Fruit fly (Drosophila melanogaster) whole organism, embryonic: ENCODE data around the gene CG16790.

Source experiments
- Aef1 ChIP-seq: fragments of 200-800 bp; sonication (Bioruptor generic); IDR thresholded peaks from 3 replicates; pipeline ENCODE4 v1.3.6; 2022; ENCODE audit warnings: missing biosample characterization, missing genetic modification characterization
- Atf3 ChIP-seq: fragments of 200-800 bp; sonication (Bioruptor generic); optimal IDR thresholded peaks from 3 replicates; lab custom pipeline; 2016; ENCODE audit warnings: missing biosample characterization, missing genetic modification characterization
- Blimp-1 ChIP-seq: fragments of 200-800 bp; sonication (Bioruptor generic); optimal IDR thresholded peaks from 3 replicates; lab custom pipeline; 2018; ENCODE audit warnings: missing biosample characterization, missing genetic modification characterization, mild to moderate bottlenecking, moderate library complexity, missing genetic modification reagents
- CG11398 ChIP-seq: fragments of 200-800 bp; sonication (Bioruptor generic); optimal IDR thresholded peaks from 2 replicates; lab custom pipeline; 2016; ENCODE audit warnings: missing biosample characterization, missing genetic modification characterization
- CG11696 ChIP-seq: fragments of 200-800 bp; sonication (Bioruptor generic); IDR thresholded peaks from 2 replicates; pipeline ENCODE4 v1.3.6; 2022; ENCODE audit warnings: missing biosample characterization, missing genetic modification characterization
- CG12219 ChIP-seq: fragments of 200-800 bp; sonication (Bioruptor generic); optimal IDR thresholded peaks from 3 replicates; lab custom pipeline; 2018; ENCODE audit warnings: missing biosample characterization, mild to moderate bottlenecking, missing genetic modification characterization
- CG12299 ChIP-seq: fragments of 200-800 bp; sonication (Bioruptor generic); optimal IDR thresholded peaks from 2 replicates; lab custom pipeline; 2018; ENCODE audit warnings: missing biosample characterization, mild to moderate bottlenecking, missing genetic modification characterization
- CG12391 ChIP-seq: fragments of 200-800 bp; sonication (Bioruptor generic); optimal IDR thresholded peaks from 3 replicates; lab custom pipeline; 2018; ENCODE audit warnings: missing biosample characterization, mild to moderate bottlenecking, missing genetic modification characterization, moderate library complexity
- CG12744 ChIP-seq: fragments of 200-800 bp; sonication (Bioruptor generic); optimal IDR thresholded peaks from 2 replicates; lab custom pipeline; 2016; ENCODE audit warnings: missing biosample characterization, missing genetic modification characterization
- CG13424 ChIP-seq: fragments of 200-800 bp; sonication (Bioruptor generic); optimal IDR thresholded peaks from 2 replicates; lab custom pipeline; 2019; ENCODE audit warnings: missing biosample characterization, mild to moderate bottlenecking, missing genetic modification characterization, moderate library complexity
- CG1529 ChIP-seq: fragments of 200-800 bp; sonication (Bioruptor generic); optimal IDR thresholded peaks from 3 replicates; lab custom pipeline; 2018; ENCODE audit warnings: missing biosample characterization, missing genetic modification characterization
- CG15601 ChIP-seq: fragments of 200-800 bp; sonication (Bioruptor generic); optimal IDR thresholded peaks from 3 replicates; lab custom pipeline; 2019; ENCODE audit warnings: missing biosample characterization, mild to moderate bottlenecking, missing genetic modification characterization, moderate library complexity
- CG1602 ChIP-seq: fragments of 200-800 bp; sonication (Bioruptor generic); optimal IDR thresholded peaks from 3 replicates; lab custom pipeline; 2016; ENCODE audit warnings: missing biosample characterization, missing genetic modification characterization
- CG18619 ChIP-seq: fragments of 200-800 bp; sonication (Bioruptor generic); optimal IDR thresholded peaks from 3 replicates; lab custom pipeline; 2017; ENCODE audit warnings: missing biosample characterization, mild to moderate bottlenecking, missing genetic modification characterization
- CG2120 ChIP-seq: fragments of 200-800 bp; sonication (Bioruptor generic); optimal IDR thresholded peaks from 3 replicates; lab custom pipeline; 2016; ENCODE audit warnings: missing biosample characterization, missing genetic modification characterization
- CG2129 ChIP-seq: fragments of 200-800 bp; sonication (Bioruptor generic); IDR thresholded peaks from 2 replicates; pipeline ENCODE4 v1.3.6; 2022; ENCODE audit warnings: missing biosample characterization, missing genetic modification characterization; ENCODE audit not compliant: partially characterized antibody
- CG2678 ChIP-seq: fragments of 200-800 bp; sonication (Bioruptor generic); optimal IDR thresholded peaks from 3 replicates; lab custom pipeline; 2019; ENCODE audit warnings: missing biosample characterization, mild to moderate bottlenecking, missing genetic modification characterization, moderate library complexity
- CG4328 ChIP-seq: fragments of 200-800 bp; sonication (Bioruptor generic); optimal IDR thresholded peaks from 3 replicates; lab custom pipeline; 2017; ENCODE audit warnings: missing biosample characterization, missing genetic modification reagents, missing genetic modification characterization
- CG4404 ChIP-seq: fragments of 200-800 bp; sonication (Bioruptor generic); IDR thresholded peaks from 2 replicates; pipeline ENCODE4 v1.3.6; 2022; ENCODE audit warnings: missing biosample characterization, missing genetic modification characterization
- CG6175 ChIP-seq: fragments of 200-800 bp; sonication (Bioruptor generic); IDR thresholded peaks from 3 replicates; pipeline ENCODE4 v1.3.6; 2022; ENCODE audit warnings: missing biosample characterization, missing genetic modification characterization
- CG6813 ChIP-seq: fragments of 200-800 bp; sonication (Bioruptor generic); optimal IDR thresholded peaks from 2 replicates; lab custom pipeline; 2017; ENCODE audit warnings: missing biosample characterization, missing genetic modification characterization, mild to moderate bottlenecking, moderate library complexity, missing genetic modification reagents
- CG8359 ChIP-seq: fragments of 200-800 bp; sonication (Bioruptor generic); optimal IDR thresholded peaks from 2 replicates; lab custom pipeline; 2017; ENCODE audit warnings: missing biosample characterization, mild to moderate bottlenecking, missing genetic modification characterization, borderline replicate concordance
- Dad ChIP-seq: fragments of 200-800 bp; sonication (Bioruptor generic); optimal IDR thresholded peaks from 3 replicates; lab custom pipeline; 2016; ENCODE audit warnings: missing biosample characterization, missing genetic modification characterization
- Fer2 ChIP-seq: fragments of 200-800 bp; sonication (Bioruptor generic); optimal IDR thresholded peaks from 2 replicates; lab custom pipeline; 2018; ENCODE audit warnings: missing biosample characterization, mild to moderate bottlenecking, missing genetic modification characterization, moderate library complexity
- Lpt ChIP-seq: fragments of >200 bp; optimal IDR thresholded peaks from 2 replicates; lab custom pipeline; 2018; ENCODE audit warnings: missing biosample characterization, missing genetic modification characterization
- Meics ChIP-seq: fragments of 200-800 bp; sonication (Bioruptor generic); optimal IDR thresholded peaks from 2 replicates; lab custom pipeline; 2017; ENCODE audit warnings: missing biosample characterization, mild to moderate bottlenecking, missing genetic modification characterization
- NC2α ChIP-seq: fragments of 200-800 bp; sonication (Bioruptor generic); optimal IDR thresholded peaks from 2 replicates; lab custom pipeline; 2016; ENCODE audit warnings: missing biosample characterization, missing genetic modification characterization
- Oli ChIP-seq: fragments of 200-800 bp; sonication (Bioruptor generic); optimal IDR thresholded peaks from 2 replicates; lab custom pipeline; 2018; ENCODE audit warnings: missing biosample characterization, mild to moderate bottlenecking, missing genetic modification characterization, moderate library complexity
- PHDP ChIP-seq: fragments of 200-800 bp; sonication (Bioruptor generic); optimal IDR thresholded peaks from 3 replicates; lab custom pipeline; 2018; ENCODE audit warnings: missing biosample characterization, mild to moderate bottlenecking, missing genetic modification characterization, moderate library complexity
- Ravus ChIP-seq: fragments of 200-800 bp; sonication (Bioruptor generic); IDR thresholded peaks from 2 replicates; pipeline ENCODE4 v1.3.6; 2022; ENCODE audit warnings: missing biosample characterization, missing genetic modification characterization
- Spps ChIP-seq: fragments of 200-800 bp; sonication (Bioruptor generic); optimal IDR thresholded peaks from 2 replicates; lab custom pipeline; 2018; ENCODE audit warnings: missing biosample characterization, mild to moderate bottlenecking, missing genetic modification characterization
- Ssrp ChIP-seq: fragments of 200-800 bp; sonication (Bioruptor generic); optimal IDR thresholded peaks from 2 replicates; lab custom pipeline; 2018; ENCODE audit warnings: missing biosample characterization, mild to moderate bottlenecking, missing genetic modification characterization, moderate library complexity
- Usf ChIP-seq: fragments of 200-800 bp; sonication (Bioruptor generic); optimal IDR thresholded peaks from 2 replicates; lab custom pipeline; 2017; ENCODE audit warnings: missing genotype, missing biosample characterization, missing genetic modification characterization
- ash1 ChIP-seq: fragments of 200-800 bp; sonication (Bioruptor generic); optimal IDR thresholded peaks from 2 replicates; lab custom pipeline; 2018; ENCODE audit warnings: missing biosample characterization, mild to moderate bottlenecking, missing genetic modification characterization
- bsh ChIP-seq, 2 experiments: fragments of 200-800 bp; sonication (Bioruptor generic); optimal IDR thresholded peaks; 2 replicates each; lab custom pipeline; 2017 to 2018; ENCODE audit warnings: mild to moderate bottlenecking in 2 of 2, missing biosample characterization in 2 of 2, missing genetic modification characterization in 2 of 2, moderate library complexity in 1 of 2
- da ChIP-seq: fragments of 200-800 bp; sonication (Bioruptor generic); optimal IDR thresholded peaks from 2 replicates; lab custom pipeline; 2016; ENCODE audit warnings: missing biosample characterization, missing genetic modification characterization
- en ChIP-seq: fragments of 200-800 bp; sonication (Bioruptor generic); optimal IDR thresholded peaks from 2 replicates; lab custom pipeline; 2016; ENCODE audit warnings: missing biosample characterization, missing genetic modification characterization
- grau ChIP-seq: fragments of 200-800 bp; optimal IDR thresholded peaks from 3 replicates; lab custom pipeline; 2019; ENCODE audit warnings: missing biosample characterization, mild to moderate bottlenecking, missing genetic modification characterization, moderate library complexity
- gsb-n ChIP-seq: fragments of 200-800 bp; sonication (Bioruptor generic); optimal IDR thresholded peaks from 3 replicates; lab custom pipeline; 2018; ENCODE audit warnings: missing biosample characterization, mild to moderate bottlenecking, missing genetic modification characterization
- ind ChIP-seq: fragments of 200-800 bp; sonication (Bioruptor generic); optimal IDR thresholded peaks from 3 replicates; lab custom pipeline; 2016; ENCODE audit warnings: missing biosample characterization, missing genetic modification characterization
- jigr1 ChIP-seq: fragments of 200-800 bp; sonication (Bioruptor generic); IDR thresholded peaks from 3 replicates; pipeline ENCODE4 v1.3.6; 2022; ENCODE audit warnings: missing biosample characterization, missing genetic modification characterization
- luna ChIP-seq: fragments of 200-800 bp; sonication (Bioruptor generic); optimal IDR thresholded peaks from 2 replicates; lab custom pipeline; 2016; ENCODE audit warnings: missing biosample characterization, missing genetic modification characterization
- odd ChIP-seq: fragments of 200-800 bp; sonication (Bioruptor generic); optimal IDR thresholded peaks from 2 replicates; lab custom pipeline; 2017; ENCODE audit warnings: missing biosample characterization, mild to moderate bottlenecking, missing genetic modification characterization
- sna ChIP-seq: fragments of 200-800 bp; sonication (Bioruptor generic); IDR thresholded peaks from 2 replicates; pipeline ENCODE4 v1.3.6; 2022; ENCODE audit warnings: missing biosample characterization, missing genetic modification characterization; ENCODE audit not compliant: partially characterized antibody
- ssp ChIP-seq: fragments of 200-800 bp; sonication (Bioruptor generic); IDR thresholded peaks from 2 replicates; pipeline ENCODE4 v1.3.6; 2022; ENCODE audit warnings: missing biosample characterization, missing genetic modification characterization
- tap ChIP-seq: fragments of 200-800 bp; optimal IDR thresholded peaks from 3 replicates; lab custom pipeline; 2019; ENCODE audit warnings: missing biosample characterization, mild to moderate bottlenecking, missing genetic modification characterization, moderate library complexity
- usp ChIP-seq: fragments of >200 bp; optimal IDR thresholded peaks from 2 replicates; lab custom pipeline; 2017; ENCODE audit warnings: missing biosample characterization, missing genetic modification characterization
- z ChIP-seq: fragments of 200-800 bp; sonication (Bioruptor generic); IDR thresholded peaks from 3 replicates; pipeline ENCODE4 v1.3.6; 2022; ENCODE audit warnings: missing biosample characterization, missing genetic modification characterization

Gene CG16790

DNA sequence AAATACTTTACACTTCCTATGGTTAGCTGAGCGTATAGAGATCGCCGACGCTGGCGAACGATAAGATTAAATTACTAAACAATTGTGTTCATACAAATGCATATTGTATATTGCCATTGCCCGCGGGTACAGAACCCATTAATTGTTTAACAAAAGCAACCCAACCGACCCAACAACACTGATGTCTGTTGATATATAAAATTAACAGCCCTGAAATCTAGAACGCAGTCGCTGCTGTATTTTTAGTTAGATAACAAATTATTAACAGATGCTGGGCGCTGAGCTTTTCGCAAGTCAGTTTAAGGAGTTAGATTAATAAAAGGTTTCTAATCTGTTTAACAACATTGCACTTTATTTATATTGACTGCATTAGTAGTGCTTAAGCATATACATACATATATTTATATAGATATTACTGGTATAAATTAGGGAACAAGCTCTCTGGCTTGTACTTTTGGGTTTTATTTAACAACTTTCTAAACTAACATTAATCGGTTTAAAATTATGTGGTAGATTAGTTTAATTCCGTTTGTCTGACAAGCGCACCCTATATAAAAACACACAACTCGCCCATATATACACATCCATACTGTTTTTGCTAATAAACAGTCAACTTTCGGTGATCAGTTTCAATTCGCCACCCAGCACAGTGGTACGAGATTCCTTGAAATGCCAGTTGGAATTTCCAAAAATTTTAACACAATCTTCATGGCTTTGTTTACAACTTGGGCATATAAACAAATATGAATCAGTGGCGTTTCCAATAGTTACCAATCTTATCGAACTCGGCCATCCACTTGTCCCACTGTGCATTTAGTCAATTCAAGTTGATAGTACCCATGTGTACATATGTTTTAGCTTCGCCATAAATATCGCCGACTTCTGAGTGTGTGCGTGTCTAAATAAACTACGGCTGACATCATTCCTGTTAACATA lies 41.8 kb downstream of the CG16790 start (continued):
- TF ChIP-seq CG4328 (GFP tag; lab: Kevin White, UChicago) (peak; percentile 76), CG6813 (GFP tag; lab: Kevin White, UChicago) (peak; percentile 89), grau (peak; percentile 83), Atf3 (peak; percentile 57), NC2α (GFP tag; lab: Kevin White, UChicago) (peak; percentile 21), CG6175 (GFP tag; lab: Robert Waterston, UW) (peak; percentile 90), ssp (GFP tag; lab: Robert Waterston, UW) (peak; percentile 74), tap (tag; lab: Kevin White, UChicago) (peak; percentile 86), CG18619 (GFP tag; lab: Kevin White, UChicago) (peak; percentile 67), odd (peak; percentile 73), jigr1 (GFP tag; lab: Robert Waterston, UW) (peak; percentile 66; the same call in 1 of the 3 replicates), CG12299 (tag; lab: Kevin White, UChicago) (peak; percentile 66), Usf (GFP tag; lab: Kevin White, UChicago) (peak; percentile 3), CG4404 (GFP tag; lab: Robert Waterston, UW) (peak; percentile 70), luna (GFP tag; lab: Kevin White, UChicago) (peak; percentile 93), CG15601 (tag; lab: Kevin White, UChicago) (no peak), bsh (GFP tag; optimal IDR thresholded peaks at IDR 0.05; lab: Kevin White, UChicago) (peak; percentile 41 to 73), en (GFP tag; lab: Kevin White, UChicago) (peak; percentile 70), CG12744 (peak; percentile 75), CG2129 (GFP tag; lab: Robert Waterston, UW) (no peak), Fer2 (peak; percentile 68), Meics (GFP tag; lab: Kevin White, UChicago) (peak; percentile 95), CG1602 (GFP tag; lab: Kevin White, UChicago) (peak; percentile 63), Spps (tag; lab: Kevin White, UChicago) (peak; percentile 57), CG2120 (GFP tag; lab: Kevin White, UChicago) (peak; percentile 91), CG1529 (GFP tag; lab: Kevin White, UChicago) (peak; percentile 12), CG13424 (peak; percentile 63), z (GFP tag; lab: Robert Waterston, UW) (no peak), Dad (peak; percentile 90), CG12219 (GFP tag; lab: Kevin White, UChicago) (peak; percentile 80), Aef1 (peak; percentile 92), Lpt (GFP tag; lab: Kevin White, UChicago) (no peak), PHDP (peak; percentile 87), CG11398 (GFP tag; lab: Kevin White, UChicago) (peak; percentile 67), ind (peak; percentile 95), CG12391 (tag; lab: Kevin White, UChicago) (peak; percentile 71), Oli (tag; lab: Kevin White, UChicago) (peak; percentile 75), CG8359 (GFP tag; lab: Kevin White, UChicago) (peak; percentile 58), ash1 (peak; percentile 75), usp (no peak), CG11696 (GFP tag; lab: Robert Waterston, UW) (peak; percentile 88), Ssrp (tag; lab: Kevin White, UChicago) (peak; percentile 42), gsb-n (tag; lab: Kevin White, UChicago) (peak; percentile 31), da (GFP tag; lab: Kevin White, UChicago) (peak; percentile 64), Blimp-1 (GFP tag; lab: Kevin White, UChicago) (peak; percentile 83), sna (GFP tag; lab: Robert Waterston, UW) (no peak), Ravus (peak; percentile 84), CG2678 (peak; percentile 91)
